Worm (Caenorhabditis elegans): Measurements from ENCODE around the gene srx-87.

ce11 chrV:11532964-11533363, 31.7 kb upstream of the srx-87 start:
- no peak for TF ChIP-seq ama-1 (optimal IDR thresholded peaks at IDR 0.05)
- no peak for TF ChIP-seq scrt-1 (GFP tag; IDR thresholded peaks at IDR 0.05)
- TF ChIP-seq hmbx-1 (tag; optimal IDR thresholded peaks at IDR 0.05) = no peak
- TF ChIP-seq B0310.2 (tag; optimal IDR thresholded peaks at IDR 0.05) = no peak
- no peak for TF ChIP-seq F13C5.2 (tag; optimal IDR thresholded peaks at IDR 0.05)
- TF ChIP-seq hmg-4 (GFP tag; optimal IDR thresholded peaks at IDR 0.05) = no peak
- no peak for TF ChIP-seq aly-1 (tag; optimal IDR thresholded peaks at IDR 0.05)
- TF ChIP-seq hnd-1 (tag; optimal IDR thresholded peaks at IDR 0.05) = no peak
- no peak for TF ChIP-seq tra-4 (tag; optimal IDR thresholded peaks at IDR 0.05)

All from whole organism, early embryonic.